Fruit fly (Drosophila melanogaster) whole organism, adult: Measurements from ENCODE around the gene CG7888.

ENCODE experiments used
- CG33017 ChIP-seq: fragments of 200-800 bp; sonication (Bioruptor generic); optimal IDR thresholded peaks from 2 replicates; lab custom pipeline; 2018; ENCODE audit warnings: missing biosample characterization, mild to moderate bottlenecking, missing genetic modification characterization, moderate library complexity
- CG5204 ChIP-seq: fragments of 200-800 bp; sonication (Bioruptor generic); optimal IDR thresholded peaks from 2 replicates; lab custom pipeline; 2016; ENCODE audit warnings: missing biosample characterization, missing genetic modification characterization
- CG7045 ChIP-seq: fragments of 200-800 bp; sonication (Bioruptor generic); optimal IDR thresholded peaks from 2 replicates; lab custom pipeline; 2017; ENCODE audit warnings: missing biosample characterization, mild to moderate bottlenecking, missing genetic modification characterization
- Crg-1 ChIP-seq: fragments of 200-800 bp; sonication (Bioruptor generic); optimal IDR thresholded peaks from 2 replicates; lab custom pipeline; 2016; ENCODE audit warnings: missing biosample characterization, missing genetic modification characterization
- cnc ChIP-seq, 2 experiments: fragments of >200 bp; optimal IDR thresholded peaks; 2 replicates each; lab custom pipeline; 2017
- kay ChIP-seq: fragments of 200-800 bp; sonication (Bioruptor generic); peaks from one replicate; lab custom pipeline; 2016; ENCODE audit warnings: missing biosample characterization, missing genetic modification characterization, borderline replicate concordance
- ovo ChIP-seq: fragments of 200-800 bp; sonication (Bioruptor generic); optimal IDR thresholded peaks from 2 replicates; lab custom pipeline; 2016; ENCODE audit warnings: missing biosample characterization, missing genetic modification characterization
- pad ChIP-seq: fragments of 200-800 bp; sonication (Bioruptor generic); optimal IDR thresholded peaks from 3 replicates; lab custom pipeline; 2017; ENCODE audit warnings: missing biosample characterization, missing genetic modification characterization, mild to moderate bottlenecking, moderate library complexity, missing genetic modification reagents
- tj ChIP-seq: fragments of 200-800 bp; sonication (Bioruptor generic); optimal IDR thresholded peaks from 3 replicates; lab custom pipeline; 2017; ENCODE audit warnings: missing biosample characterization, mild to moderate bottlenecking, missing genetic modification characterization, moderate library complexity
- toe ChIP-seq: fragments of 200-800 bp; sonication (Bioruptor generic); optimal IDR thresholded peaks from 2 replicates; lab custom pipeline; 2016; ENCODE audit warnings: missing biosample characterization, missing genetic modification characterization

dm6 chr3L:11011610-11012202, 42.1 kb upstream of the CG7888 start:
- TF ChIP-seq CG33017 (tag; lab: Kevin White, UChicago), result no peak
- no peak for TF ChIP-seq pad (GFP tag; lab: Kevin White, UChicago)
- TF ChIP-seq cnc (optimal IDR thresholded peaks at IDR 0.05; lab: Kevin White, UChicago), result no peak
- TF ChIP-seq CG7045 (GFP tag; lab: Kevin White, UChicago), result no peak
- TF ChIP-seq Crg-1, result no peak
- TF ChIP-seq CG5204, result no peak
- TF ChIP-seq tj (GFP tag; lab: Kevin White, UChicago), result no peak
- TF ChIP-seq kay (GFP tag; lab: Kevin White, UChicago), result no peak
- TF ChIP-seq toe (GFP tag; lab: Kevin White, UChicago), result no peak
- no peak for TF ChIP-seq ovo (GFP tag; lab: Kevin White, UChicago)
